Worm (Caenorhabditis elegans) whole organism, late embryonic: ENCODE measurements around the gene trf-1.

Source experiments
- C08G9.2 ChIP-seq: sonication (generic microtip); optimal IDR thresholded peaks from 2 replicates; lab custom pipeline; 2016; ENCODE audit warnings: mild to moderate bottlenecking, missing genetic modification characterization, moderate library complexity, missing compliant biosample characterization
- F13H6.1 ChIP-seq: sonication (generic microtip); optimal IDR thresholded peaks from 2 replicates; lab custom pipeline; 2016; ENCODE audit warnings: missing genetic modification characterization, missing compliant biosample characterization
- K09A11.1 ChIP-seq: sonication (generic microtip); optimal IDR thresholded peaks from 2 replicates; lab custom pipeline; 2017; ENCODE audit warnings: antibody characterized with exemption, mild to moderate bottlenecking, missing genetic modification characterization, missing compliant biosample characterization; ENCODE audit not compliant: insufficient read depth
- ahr-1 ChIP-seq: sonication (generic microtip); optimal IDR thresholded peaks from 2 replicates; lab custom pipeline; 2016; ENCODE audit warnings: missing genetic modification characterization, missing compliant biosample characterization
- ama-1 ChIP-seq: fragments of 150-350 bp; optimal IDR thresholded peaks from 2 replicates; lab custom pipeline; 2014
- ceh-14 ChIP-seq: sonication (generic microtip); optimal IDR thresholded peaks from 2 replicates; lab custom pipeline; 2016; ENCODE audit warnings: missing genotype, missing genetic modification characterization, missing compliant biosample characterization
- ceh-2 ChIP-seq: sonication (generic microtip); optimal IDR thresholded peaks from 2 replicates; lab custom pipeline; 2016; ENCODE audit warnings: missing genotype, missing genetic modification characterization, missing compliant biosample characterization
- ceh-22 ChIP-seq: sonication (generic microtip); optimal IDR thresholded peaks from 2 replicates; lab custom pipeline; 2017; ENCODE audit warnings: missing biosample characterization, missing genetic modification characterization
- ceh-30 ChIP-seq: fragments of 150-350 bp; optimal IDR thresholded peaks from 2 replicates; lab custom pipeline; 2014; ENCODE audit warnings: missing biosample characterization, missing genetic modification characterization
- ceh-31 ChIP-seq: sonication (generic microtip); optimal IDR thresholded peaks from 2 replicates; lab custom pipeline; 2016; ENCODE audit warnings: missing genetic modification characterization, missing compliant biosample characterization
- ceh-34 ChIP-seq: sonication (generic microtip); optimal IDR thresholded peaks from 2 replicates; lab custom pipeline; 2016; ENCODE audit warnings: mild to moderate bottlenecking, missing genetic modification characterization, missing compliant biosample characterization
- ceh-45 ChIP-seq: fragments of 200-800 bp; sonication (Bioruptor generic); IDR thresholded peaks from 2 replicates; pipeline ENCODE4 v1.3.6; 2022; ENCODE audit warnings: missing genetic modification reagents, missing genetic modification characterization, missing compliant biosample characterization
- ceh-6 ChIP-seq: fragments of 200-800 bp; sonication (Bioruptor generic); optimal IDR thresholded peaks from 2 replicates; lab custom pipeline; 2018; ENCODE audit warnings: mild to moderate bottlenecking, missing genetic modification characterization, missing compliant biosample characterization
- che-1 ChIP-seq: sonication (generic microtip); optimal IDR thresholded peaks from 2 replicates; lab custom pipeline; 2016; ENCODE audit warnings: mild to moderate bottlenecking, missing genetic modification characterization, missing compliant biosample characterization
- dmd-4 ChIP-seq: sonication (generic microtip); optimal IDR thresholded peaks from 2 replicates; lab custom pipeline; 2016; ENCODE audit warnings: borderline replicate concordance, missing genetic modification characterization, missing compliant biosample characterization
- elt-2 ChIP-seq: sonication (generic microtip); optimal IDR thresholded peaks from 2 replicates; lab custom pipeline; 2016; ENCODE audit warnings: missing genetic modification reagents, missing genetic modification characterization, missing compliant biosample characterization
- elt-4 ChIP-seq: sonication (generic microtip); optimal IDR thresholded peaks from 2 replicates; lab custom pipeline; 2016; ENCODE audit warnings: missing genetic modification characterization, missing compliant biosample characterization
- ets-4 ChIP-seq: sonication (generic microtip); optimal IDR thresholded peaks from 2 replicates; lab custom pipeline; 2016; ENCODE audit warnings: missing genetic modification characterization, missing compliant biosample characterization
- fax-1 ChIP-seq: sonication (generic microtip); optimal IDR thresholded peaks from 2 replicates; lab custom pipeline; 2016; ENCODE audit warnings: missing genotype, missing genetic modification characterization, missing compliant biosample characterization
- fkh-10 ChIP-seq: fragments of 150-350 bp; optimal IDR thresholded peaks from 2 replicates; lab custom pipeline; 2014; ENCODE audit warnings: missing biosample characterization, missing genetic modification reagents, missing genetic modification characterization
- fkh-6 ChIP-seq: sonication (generic microtip); optimal IDR thresholded peaks from 2 replicates; lab custom pipeline; 2016; ENCODE audit warnings: missing genetic modification characterization, missing compliant biosample characterization
- hlh-13 ChIP-seq: fragments of 200-800 bp; sonication (Bioruptor generic); optimal IDR thresholded peaks from 2 replicates; lab custom pipeline; 2018; ENCODE audit warnings: mild to moderate bottlenecking, missing genetic modification characterization, missing compliant biosample characterization
- hlh-6 ChIP-seq: sonication (generic microtip); optimal IDR thresholded peaks from 2 replicates; lab custom pipeline; 2016; ENCODE audit warnings: missing genotype, missing genetic modification characterization, missing compliant biosample characterization
- hlh-8 ChIP-seq: sonication (generic microtip); optimal IDR thresholded peaks from 2 replicates; lab custom pipeline; 2016; ENCODE audit warnings: missing genotype, missing genetic modification characterization, missing compliant biosample characterization
- lim-6 ChIP-seq: sonication (generic microtip); optimal IDR thresholded peaks from 2 replicates; lab custom pipeline; 2016; ENCODE audit warnings: missing genetic modification characterization, missing compliant biosample characterization
- lin-11 ChIP-seq: fragments of 200-800 bp; sonication (Bioruptor generic); optimal IDR thresholded peaks from 2 replicates; lab custom pipeline; 2018; ENCODE audit warnings: mild to moderate bottlenecking, missing genetic modification characterization, missing compliant biosample characterization
- mec-3 ChIP-seq: sonication (generic microtip); optimal IDR thresholded peaks from 2 replicates; lab custom pipeline; 2016; ENCODE audit warnings: borderline replicate concordance, missing genetic modification characterization, missing compliant biosample characterization
- nfya-1 ChIP-seq: sonication (generic microtip); optimal IDR thresholded peaks from 2 replicates; lab custom pipeline; 2017; ENCODE audit warnings: missing genetic modification characterization, mild to moderate bottlenecking, missing compliant biosample characterization, antibody characterized with exemption, moderate library complexity
- nhr-232 ChIP-seq: sonication (generic microtip); optimal IDR thresholded peaks from 2 replicates; lab custom pipeline; 2016; ENCODE audit warnings: missing genetic modification characterization, missing compliant biosample characterization
- npax-4 ChIP-seq: sonication (generic microtip); optimal IDR thresholded peaks from 2 replicates; lab custom pipeline; 2016; ENCODE audit warnings: missing genetic modification characterization, missing compliant biosample characterization
- pag-3 ChIP-seq: sonication (generic microtip); optimal IDR thresholded peaks from 2 replicates; lab custom pipeline; 2016; ENCODE audit warnings: missing compliant biosample characterization, missing genetic modification characterization, borderline replicate concordance
- pat-9 ChIP-seq: fragments of 200-800 bp; sonication (Bioruptor generic); optimal IDR thresholded peaks from 2 replicates; lab custom pipeline; 2018; ENCODE audit warnings: mild to moderate bottlenecking, missing genetic modification characterization, moderate library complexity, missing compliant biosample characterization
- pha-2 ChIP-seq: sonication (generic microtip); optimal IDR thresholded peaks from 2 replicates; lab custom pipeline; 2017; ENCODE audit warnings: mild to moderate bottlenecking, missing genetic modification characterization, missing compliant biosample characterization
- pha-4 ChIP-seq: fragments of 150-350 bp; optimal IDR thresholded peaks from 2 replicates; lab custom pipeline; 2018; ENCODE audit warnings: missing biosample characterization, missing genetic modification reagents, missing genetic modification characterization
- pqm-1 ChIP-seq: sonication (generic microtip); optimal IDR thresholded peaks from 2 replicates; lab custom pipeline; 2016; ENCODE audit warnings: missing genetic modification characterization, missing compliant biosample characterization
- pros-1 ChIP-seq: fragments of 150-350 bp; optimal IDR thresholded peaks from 2 replicates; lab custom pipeline; 2014; ENCODE audit warnings: missing biosample characterization, missing genetic modification reagents, missing genetic modification characterization
- ref-2 ChIP-seq: sonication (generic microtip); optimal IDR thresholded peaks from 2 replicates; lab custom pipeline; 2016; ENCODE audit warnings: missing genetic modification characterization, missing compliant biosample characterization
- rnt-1 ChIP-seq: sonication (generic microtip); optimal IDR thresholded peaks from 2 replicates; lab custom pipeline; 2016; ENCODE audit warnings: missing genetic modification characterization, missing compliant biosample characterization
- sdc-2 ChIP-seq: sonication (generic microtip); optimal IDR thresholded peaks from 2 replicates; lab custom pipeline; 2016; ENCODE audit warnings: missing genotype, missing genetic modification characterization, missing compliant biosample characterization
- sox-4 ChIP-seq: sonication (generic microtip); optimal IDR thresholded peaks from 2 replicates; lab custom pipeline; 2017; ENCODE audit warnings: mild to moderate bottlenecking, missing genetic modification characterization, inconsistent platforms, missing compliant biosample characterization
- tbx-2 ChIP-seq: sonication (generic microtip); optimal IDR thresholded peaks from 2 replicates; lab custom pipeline; 2016; ENCODE audit warnings: missing genetic modification characterization, missing compliant biosample characterization
- tbx-7 ChIP-seq: sonication (generic microtip); optimal IDR thresholded peaks from 2 replicates; lab custom pipeline; 2016; ENCODE audit warnings: missing genotype, missing genetic modification characterization, missing compliant biosample characterization
- unc-3 ChIP-seq, 2 experiments: fragments of 200-800 bp in 1 of 2; sonication (Bioruptor generic) in 1 of 2; sonication (generic microtip) in 1 of 2; conservative IDR thresholded peaks in 1 of 2; optimal IDR thresholded peaks in 1 of 2; 2 replicates each; pipeline versions ENCODE4 v1.3.6 to Lab custom; 2016 to 2022; ENCODE audit warnings: missing compliant biosample characterization in 2 of 2, missing genetic modification characterization in 2 of 2, missing genetic modification reagents in 1 of 2
- unc-86 ChIP-seq: sonication (generic microtip); optimal IDR thresholded peaks from 2 replicates; lab custom pipeline; 2016; ENCODE audit warnings: missing genetic modification characterization, missing compliant biosample characterization
- zip-5 ChIP-seq: sonication (generic microtip); optimal IDR thresholded peaks from 2 replicates; lab custom pipeline; 2016; ENCODE audit warnings: missing genetic modification characterization, missing compliant biosample characterization
- ztf-16 ChIP-seq: sonication (generic microtip); optimal IDR thresholded peaks from 2 replicates; lab custom pipeline; 2017; ENCODE audit warnings: missing genetic modification characterization, missing compliant biosample characterization

The trf-1 gene

DNA sequence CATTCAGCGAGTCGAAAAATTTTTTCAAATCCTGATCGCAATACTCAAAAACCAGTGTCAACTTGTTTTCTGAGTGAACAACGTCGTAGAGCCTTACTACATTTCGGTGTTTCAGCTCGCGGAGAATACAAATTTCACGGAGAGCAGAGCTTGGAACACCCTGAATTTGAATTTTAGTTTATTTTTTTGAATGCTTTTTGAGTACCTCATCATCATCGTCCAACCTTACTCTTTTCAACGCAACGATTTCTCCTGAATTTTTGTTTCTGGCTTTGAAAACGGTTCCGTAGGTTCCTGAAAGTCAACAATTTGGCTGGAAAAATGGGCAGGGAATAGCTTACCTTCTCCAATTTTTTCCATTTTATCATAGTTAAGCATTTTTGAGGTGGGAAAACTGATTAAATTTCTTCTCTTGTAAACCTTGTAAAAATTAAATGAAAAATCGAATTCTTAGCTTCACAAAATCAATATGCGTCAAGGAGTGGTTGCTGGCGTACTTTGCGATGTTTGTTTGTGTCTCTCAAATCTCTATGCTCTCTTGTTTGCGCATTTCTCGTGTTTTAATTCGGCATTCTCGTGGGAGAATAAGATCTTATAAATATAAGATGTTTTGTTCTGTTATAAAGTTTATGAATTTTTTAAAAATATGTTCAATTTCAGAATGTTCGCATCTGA, 35.8 kb downstream of the trf-1 start, which contains the start of gene cdk-5 (continued):
- TF ChIP-seq ceh-31 (tag; lab: Kevin White, UChicago) (peak; percentile 29), hlh-8 (tag; lab: Kevin White, UChicago) (no peak), ceh-34 (tag; lab: Kevin White, UChicago) (no peak), pat-9 (tag; lab: Kevin White, UChicago) (no peak), npax-4 (tag; lab: Kevin White, UChicago) (no peak), ahr-1 (no peak), nfya-1 (tag; lab: Kevin White, UChicago) (peak; percentile 88), lim-6 (tag; lab: Kevin White, UChicago) (no peak), pag-3 (tag; lab: Kevin White, UChicago) (no peak), pha-4 (tag; lab: Kevin White, UChicago) (no peak), ceh-45 (GFP tag; lab: Robert Waterston, UW) (no peak), lin-11 (tag; lab: Kevin White, UChicago) (no peak), K09A11.1 (no peak), nhr-232 (tag; lab: Kevin White, UChicago) (no peak), F13H6.1 (tag; lab: Kevin White, UChicago) (no peak), ceh-30 (peak; percentile 60), fkh-10 (GFP tag; lab: Kevin White, UChicago) (no peak), pqm-1 (tag; lab: Kevin White, UChicago) (no peak)

DNA sequence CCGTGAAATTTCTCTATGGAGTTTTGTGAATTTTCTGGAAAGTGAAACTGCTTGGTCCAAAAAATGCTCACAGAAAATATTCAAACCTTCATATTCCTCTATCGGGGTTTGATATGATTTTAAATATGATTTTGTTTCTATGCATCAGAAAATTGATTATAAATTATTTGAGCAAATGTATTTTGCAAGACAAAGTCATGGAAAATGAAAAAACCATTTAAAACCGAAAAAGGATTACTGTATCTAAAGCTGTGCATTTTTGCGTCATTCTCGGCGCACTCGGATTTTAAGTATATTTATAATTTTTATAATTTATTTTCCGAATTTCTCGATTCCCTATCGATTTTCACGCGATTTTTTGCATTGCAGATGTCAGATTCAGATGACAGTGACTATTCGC, 41.2 kb downstream of the trf-1 start, which contains the start of gene pssy-2:
Gene pssy-2 (plus strand): TSS at position 301 of the 400 bp plus-strand sequence.
- TF ChIP-seq ceh-22 (no peak), fkh-10 (GFP tag; lab: Kevin White, UChicago) (no peak), ref-2 (no peak), dmd-4 (tag; lab: Kevin White, UChicago) (no peak), sox-4 (no peak), hlh-13 (GFP tag; lab: Kevin White, UChicago) (no peak), pqm-1 (tag; lab: Kevin White, UChicago) (no peak), hlh-6 (tag; lab: Kevin White, UChicago) (no peak), elt-2 (no peak), unc-86 (tag; lab: Kevin White, UChicago) (no peak), unc-3 (GFP tag; conservative IDR thresholded peaks at IDR 0.05; lab: Robert Waterston, UW) (no peak), unc-3 (tag; optimal IDR thresholded peaks at IDR 0.05; lab: Kevin White, UChicago) (no peak), pha-2 (tag; lab: Kevin White, UChicago) (no peak), elt-4 (tag; lab: Kevin White, UChicago) (no peak), lin-11 (tag; lab: Kevin White, UChicago) (no peak)

DNA sequence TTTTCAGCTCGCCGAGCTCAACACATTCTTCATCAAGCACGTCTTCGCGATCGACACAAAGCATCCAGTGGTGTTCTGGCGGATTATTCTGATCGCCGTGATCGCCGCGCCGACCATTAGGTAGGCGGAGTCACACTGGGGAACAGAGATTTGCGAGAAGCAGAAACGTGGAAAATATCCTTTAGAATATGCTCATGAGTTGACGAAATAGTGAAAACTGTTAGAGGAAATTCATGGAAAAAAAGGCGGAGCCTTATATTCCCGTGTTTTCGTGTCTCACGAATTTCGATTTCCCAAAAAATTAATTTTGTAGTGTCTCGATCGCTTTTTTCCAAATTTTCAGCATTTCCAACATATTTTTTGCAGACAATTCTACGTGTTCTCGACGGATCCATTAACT, 44.2 kb downstream of the trf-1 start:
- TF ChIP-seq zip-5 (tag; lab: Kevin White, UChicago), result peak; percentile 78
- peak; percentile 44 for TF ChIP-seq hlh-8 (tag; lab: Kevin White, UChicago)
- peak; percentile 32 for TF ChIP-seq ets-4
- no peak for TF ChIP-seq ceh-22
- TF ChIP-seq mec-3, result no peak
- peak; percentile 84 for TF ChIP-seq ceh-31 (tag; lab: Kevin White, UChicago)
- TF ChIP-seq ztf-16 (tag; lab: Kevin White, UChicago), result no peak
- no peak for TF ChIP-seq lin-11 (tag; lab: Kevin White, UChicago)
- TF ChIP-seq F13H6.1 (tag; lab: Kevin White, UChicago), result no peak
- peak; percentile 29 for TF ChIP-seq ceh-14
- TF ChIP-seq ahr-1, result peak; percentile 28
- TF ChIP-seq sdc-2, result no peak
- TF ChIP-seq tbx-7 (tag; lab: Kevin White, UChicago), result peak; percentile 85
- TF ChIP-seq C08G9.2 (tag; lab: Kevin White, UChicago), result peak; percentile 79
- peak; percentile 59 for TF ChIP-seq elt-2
- TF ChIP-seq rnt-1, result peak; percentile 43
- no peak for TF ChIP-seq npax-4 (tag; lab: Kevin White, UChicago)
- no peak for TF ChIP-seq pros-1 (tag; lab: Kevin White, UChicago)
- peak; percentile 81 for TF ChIP-seq tbx-2 (tag; lab: Kevin White, UChicago)
- no peak for TF ChIP-seq ama-1 (lab: Kevin White, UChicago)
- peak; percentile 57 for TF ChIP-seq fax-1 (tag; lab: Kevin White, UChicago)
- TF ChIP-seq che-1 (tag; lab: Kevin White, UChicago), result no peak
- no peak for TF ChIP-seq nfya-1 (tag; lab: Kevin White, UChicago)
- peak; percentile 13 for TF ChIP-seq ceh-6 (GFP tag; lab: Kevin White, UChicago)
- no peak for TF ChIP-seq pat-9 (tag; lab: Kevin White, UChicago)
- TF ChIP-seq ref-2, result peak; percentile 47
- peak; percentile 71 for TF ChIP-seq ceh-2
- TF ChIP-seq fkh-6, result peak; percentile 49
- no peak for TF ChIP-seq hlh-13 (GFP tag; lab: Kevin White, UChicago)
